Fruit fly (Drosophila melanogaster) whole organism, wandering third instar larva: Measurements from ENCODE around the gene CG42692.

Source experiments
- CG9705 ChIP-seq: fragments of 200-800 bp; sonication (Bioruptor generic); optimal IDR thresholded peaks from 2 replicates; lab custom pipeline; 2018; ENCODE audit warnings: missing biosample characterization, mild to moderate bottlenecking, missing genetic modification characterization
- CrebA ChIP-seq: fragments of 200-800 bp; sonication (Bioruptor generic); optimal IDR thresholded peaks from 2 replicates; lab custom pipeline; 2016; ENCODE audit warnings: missing biosample characterization, mild to moderate bottlenecking, missing genetic modification characterization, borderline replicate concordance
- Hr78 ChIP-seq: fragments of >200 bp; optimal IDR thresholded peaks from 2 replicates; lab custom pipeline; 2017; ENCODE audit warnings: missing biosample characterization, missing genetic modification characterization
- Jra ChIP-seq: sonication (Bioruptor generic); optimal IDR thresholded peaks from 2 replicates; lab custom pipeline; 2016; ENCODE audit warnings: missing biosample characterization, missing genetic modification characterization
- Myc ChIP-seq: fragments of >200 bp; optimal IDR thresholded peaks from 2 replicates; lab custom pipeline; 2017
- OdsH ChIP-seq: fragments of 200-800 bp; sonication (Bioruptor generic); optimal IDR thresholded peaks from 2 replicates; lab custom pipeline; 2016; ENCODE audit warnings: missing biosample characterization, mild to moderate bottlenecking, missing genetic modification characterization
- br ChIP-seq: fragments of 200-800 bp; sonication (Bioruptor generic); optimal IDR thresholded peaks from 2 replicates; lab custom pipeline; 2016; ENCODE audit warnings: missing biosample characterization, missing genetic modification characterization
- dl ChIP-seq, 2 experiments: fragments of 175-275, 200-275 bp in 1 of 2; fragments of 200-275 bp in 1 of 2; sonication (Bioruptor generic); optimal IDR thresholded peaks; lab custom pipeline; 2018; ENCODE audit warnings: mild to moderate bottlenecking in 2 of 2, missing biosample characterization in 2 of 2, missing genetic modification characterization in 2 of 2, moderate library complexity in 2 of 2; ENCODE audit not compliant: partially characterized antibody in 2 of 2, insufficient read depth in 1 of 2
- foxo ChIP-seq, 2 experiments: fragments of 200-800 bp; sonication (Bioruptor generic); optimal IDR thresholded peaks; 2 replicates in 1 of 2; 3 replicates in 1 of 2; lab custom pipeline; 2016 to 2017; ENCODE audit warnings: missing biosample characterization in 2 of 2, missing genetic modification characterization in 2 of 2
- h ChIP-seq: fragments of 200-800 bp; sonication (Bioruptor generic); optimal IDR thresholded peaks from 3 replicates; lab custom pipeline; 2016; ENCODE audit warnings: missing biosample characterization, mild to moderate bottlenecking, missing genetic modification characterization
- lola ChIP-seq: fragments of >200 bp; optimal IDR thresholded peaks from 2 replicates; lab custom pipeline; 2017; ENCODE audit warnings: missing biosample characterization, missing genetic modification characterization
- psq ChIP-seq: fragments of 200-800 bp; sonication (Bioruptor generic); optimal IDR thresholded peaks from 3 replicates; lab custom pipeline; 2017; ENCODE audit warnings: missing biosample characterization, mild to moderate bottlenecking, missing genetic modification characterization, moderate library complexity
- rgr ChIP-seq: fragments of 200-800 bp; sonication (Bioruptor generic); optimal IDR thresholded peaks from 3 replicates; lab custom pipeline; 2016; ENCODE audit warnings: missing biosample characterization, mild to moderate bottlenecking, missing genetic modification characterization

dm6 chr2L:14039936-14040483, 32.1 kb downstream of the CG42692 start, which contains the start of gene nAChRalpha5:
- TF ChIP-seq dl (GFP tag; optimal IDR thresholded peaks at IDR 0.05; lab: Kevin White, UChicago; ENCODE audit: insufficient read depth in 1 of 2, partially characterized antibody in 2 of 2) (no peak), Hr78 (GFP tag; lab: Kevin White, UChicago) (no peak), psq (GFP tag; lab: Kevin White, UChicago) (no peak), br (GFP tag; lab: Kevin White, UChicago) (no peak), lola (GFP tag; lab: Kevin White, UChicago) (no peak), h (GFP tag; lab: Kevin White, UChicago) (no peak), foxo (GFP tag; optimal IDR thresholded peaks at IDR 0.05; lab: Kevin White, UChicago) (no peak), OdsH (GFP tag; lab: Kevin White, UChicago) (no peak), CrebA (no peak), Jra (GFP tag; lab: Kevin White, UChicago) (no peak), Myc (lab: Kevin White, UChicago) (no peak), CG9705 (no peak), rgr (GFP tag; lab: Kevin White, UChicago) (no peak)
